Worm (Caenorhabditis elegans): ENCODE results near the gene npax-2.

DNA sequence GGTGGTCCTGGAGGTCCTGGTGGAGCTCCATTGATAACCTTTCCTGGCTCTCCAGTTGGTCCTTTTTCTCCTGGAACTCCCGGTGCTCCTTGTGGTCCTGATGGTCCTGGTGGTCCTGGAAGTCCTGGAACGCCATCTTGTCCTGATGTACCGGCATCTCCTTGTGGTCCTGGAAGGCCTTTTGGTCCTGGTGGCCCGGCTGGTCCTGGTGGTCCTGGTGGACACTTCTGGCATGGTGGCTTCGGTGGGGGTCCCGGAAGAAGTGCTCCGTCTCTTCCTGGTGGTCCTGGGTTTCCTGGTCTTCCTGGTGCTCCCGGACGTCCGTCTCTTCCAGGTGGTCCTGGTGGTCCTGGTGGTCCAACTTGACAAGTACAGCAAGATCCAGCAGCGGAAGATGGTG, 5.0 kb downstream of the npax-2 start:
- TF ChIP-seq skn-1 (tag; optimal IDR thresholded peaks at IDR 0.05), result no peak
- no peak for TF ChIP-seq nhr-28 (tag; optimal IDR thresholded peaks at IDR 0.05)
- no peak for TF ChIP-seq swsn-7 (tag; optimal IDR thresholded peaks at IDR 0.05)
- TF ChIP-seq unc-130 (tag; optimal IDR thresholded peaks at IDR 0.05), result no peak
- no peak for TF ChIP-seq nhr-237 (tag; optimal IDR thresholded peaks at IDR 0.05)
- no peak for TF ChIP-seq mep-1 (tag; optimal IDR thresholded peaks at IDR 0.05)
- TF ChIP-seq sptf-1 (tag; optimal IDR thresholded peaks at IDR 0.05), result no peak
- TF ChIP-seq unc-86 (tag; optimal IDR thresholded peaks at IDR 0.05), result no peak
- no peak for TF ChIP-seq alr-1 (tag; optimal IDR thresholded peaks at IDR 0.05; ENCODE audit: borderline replicate concordance)
- no peak for TF ChIP-seq nhr-12 (tag; optimal IDR thresholded peaks at IDR 0.05)

All from whole organism, L1 larva.